Worm (Caenorhabditis elegans) whole organism, midembryonic: ENCODE measurements around the gene C09E7.11.

Source experiments
- med-1 ChIP-seq: sonication (generic microtip); optimal IDR thresholded peaks from 2 replicates; lab custom pipeline; 2017; ENCODE audit warnings: missing genetic modification characterization, mild to moderate bottlenecking, missing compliant biosample characterization, antibody characterized with exemption, missing genetic modification reagents; ENCODE audit not compliant: insufficient read depth
- ztf-23 ChIP-seq: fragments of 200-800 bp; sonication (Bioruptor generic); IDR thresholded peaks from 2 replicates; pipeline ENCODE4 v1.3.6; 2022; ENCODE audit warnings: missing genetic modification reagents, missing genetic modification characterization, missing compliant biosample characterization

DNA sequence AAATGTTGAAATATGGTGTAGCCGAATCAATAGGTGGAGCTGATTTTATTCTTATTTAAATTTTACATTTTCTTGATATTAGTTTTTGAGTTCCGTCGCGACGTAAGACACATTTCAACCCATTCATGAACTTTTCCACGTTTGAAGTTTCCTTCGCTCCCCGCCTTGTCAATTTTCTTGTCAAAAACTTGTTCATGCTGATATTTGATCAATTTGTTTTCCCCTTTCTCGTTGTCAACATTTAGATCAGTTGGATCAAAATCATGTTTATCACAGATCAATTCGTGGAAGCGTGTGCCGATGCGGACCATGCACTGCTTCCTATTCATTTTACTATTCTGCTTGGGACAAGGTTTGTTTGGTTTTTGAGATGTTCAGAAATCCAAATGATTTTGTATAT is 48.3 kb upstream of the C09E7.11 start, which contains the start of gene chtb-2:
- TF ChIP-seq ztf-23 (GFP tag; lab: Robert Waterston, UW) = no peak
- no peak for TF ChIP-seq med-1 (GFP tag; lab: Kevin White, UChicago)
